Fruit fly (Drosophila melanogaster) whole organism, embryonic: ENCODE results near the gene CG42578.

Source experiments
- ATbp ChIP-seq: fragments of 200-800 bp; sonication (Bioruptor generic); optimal IDR thresholded peaks from 2 replicates; lab custom pipeline; 2017; ENCODE audit warnings: missing biosample characterization, mild to moderate bottlenecking, missing genetic modification characterization, missing genetic modification reagents
- Bteb2 ChIP-seq: fragments of 200-800 bp; sonication (Bioruptor generic); optimal IDR thresholded peaks from 2 replicates; lab custom pipeline; 2016; ENCODE audit warnings: missing biosample characterization, missing genetic modification characterization
- CG10274 ChIP-seq: fragments of 200-800 bp; sonication (Bioruptor generic); optimal IDR thresholded peaks from 3 replicates; lab custom pipeline; 2017; ENCODE audit warnings: missing biosample characterization, mild to moderate bottlenecking, missing genetic modification characterization
- CG10431 ChIP-seq: fragments of 200-800 bp; sonication (Bioruptor generic); optimal IDR thresholded peaks from 3 replicates; lab custom pipeline; 2018; ENCODE audit warnings: missing biosample characterization, mild to moderate bottlenecking, missing genetic modification characterization
- CG10462 ChIP-seq: fragments of 200-800 bp; sonication (Bioruptor generic); optimal IDR thresholded peaks from 2 replicates; lab custom pipeline; 2016; ENCODE audit warnings: missing biosample characterization, missing genetic modification characterization
- CG11093 ChIP-seq: fragments of 200-800 bp; sonication (Bioruptor generic); IDR thresholded peaks from 3 replicates; pipeline ENCODE4 v1.3.6; 2022; ENCODE audit warnings: missing biosample characterization, missing genetic modification characterization
- CG11560 ChIP-seq: fragments of 200-800 bp; sonication (Bioruptor generic); IDR thresholded peaks from 3 replicates; pipeline ENCODE4 v1.3.6; 2022; ENCODE audit warnings: missing biosample characterization, missing genetic modification characterization
- CG12104 ChIP-seq: fragments of 200-800 bp; sonication (Bioruptor generic); optimal IDR thresholded peaks from 3 replicates; lab custom pipeline; 2016; ENCODE audit warnings: missing biosample characterization, missing genetic modification characterization
- CG12744 ChIP-seq: fragments of 200-800 bp; sonication (Bioruptor generic); optimal IDR thresholded peaks from 2 replicates; lab custom pipeline; 2016; ENCODE audit warnings: missing biosample characterization, missing genetic modification characterization
- CG16779 ChIP-seq: fragments of 200-800 bp; sonication (Bioruptor generic); IDR thresholded peaks from 2 replicates; pipeline ENCODE4 v1.3.6; 2022; ENCODE audit warnings: missing biosample characterization, missing genetic modification characterization
- CG16813 ChIP-seq: fragments of 200-800 bp; sonication (Bioruptor generic); IDR thresholded peaks from 3 replicates; pipeline ENCODE4 v1.3.6; 2022; ENCODE audit warnings: missing biosample characterization, missing genetic modification characterization; ENCODE audit not compliant: partially characterized antibody
- CG16815 ChIP-seq: fragments of 200-800 bp; sonication (Bioruptor generic); optimal IDR thresholded peaks from 3 replicates; lab custom pipeline; 2017; ENCODE audit warnings: missing biosample characterization, mild to moderate bottlenecking, missing genetic modification characterization
- CG17829 ChIP-seq: fragments of 200-800 bp; optimal IDR thresholded peaks from 2 replicates; lab custom pipeline; 2019; ENCODE audit warnings: missing biosample characterization, mild to moderate bottlenecking, missing genetic modification characterization, moderate library complexity
- CG4424 ChIP-seq: fragments of 200-800 bp; sonication (Bioruptor generic); optimal IDR thresholded peaks from 3 replicates; lab custom pipeline; 2016; ENCODE audit warnings: missing biosample characterization, missing genetic modification characterization
- CG4820 ChIP-seq: fragments of 200-800 bp; sonication (Bioruptor generic); optimal IDR thresholded peaks from 3 replicates; lab custom pipeline; 2016; ENCODE audit warnings: missing biosample characterization, missing genetic modification characterization
- CG6689 ChIP-seq: fragments of 200-800 bp; sonication (Bioruptor generic); IDR thresholded peaks from 2 replicates; pipeline ENCODE4 v1.3.6; 2022; ENCODE audit warnings: missing biosample characterization, missing genetic modification characterization
- CG8290 ChIP-seq, 3 experiments: fragments of 200-800 bp; sonication (Bioruptor generic); optimal IDR thresholded peaks; 2 replicates each; lab custom pipeline; 2016 to 2019; ENCODE audit warnings: missing biosample characterization in 3 of 3, missing genetic modification characterization in 3 of 3, mild to moderate bottlenecking in 2 of 3, moderate library complexity in 1 of 3
- CG8478 ChIP-seq: fragments of >200 bp; optimal IDR thresholded peaks from 2 replicates; lab custom pipeline; 2018
- CG9817 ChIP-seq: fragments of 200-800 bp; sonication (Bioruptor generic); optimal IDR thresholded peaks from 2 replicates; lab custom pipeline; 2018; ENCODE audit warnings: missing biosample characterization, mild to moderate bottlenecking, missing genetic modification characterization, moderate library complexity
- Camta ChIP-seq: fragments of 200-800 bp; sonication (Bioruptor generic); optimal IDR thresholded peaks from 2 replicates; lab custom pipeline; 2016; ENCODE audit warnings: missing biosample characterization, missing genetic modification characterization
- D19A ChIP-seq: fragments of 200-800 bp; optimal IDR thresholded peaks from 3 replicates; lab custom pipeline; 2019; ENCODE audit warnings: missing biosample characterization, mild to moderate bottlenecking, missing genetic modification characterization, moderate library complexity
- Deaf1 ChIP-seq: fragments of 200-800 bp; optimal IDR thresholded peaks from 3 replicates; lab custom pipeline; 2019; ENCODE audit warnings: missing biosample characterization, mild to moderate bottlenecking, missing genetic modification characterization, moderate library complexity
- Dip2 ChIP-seq: fragments of 200-800 bp; sonication (Bioruptor generic); IDR thresholded peaks from 2 replicates; pipeline ENCODE4 v1.3.6; 2022; ENCODE audit warnings: missing biosample characterization, missing genetic modification characterization
- E2f1 ChIP-seq: fragments of 200-800 bp; sonication (Bioruptor generic); IDR thresholded peaks from 2 replicates; pipeline ENCODE4 v1.3.6; 2022; ENCODE audit warnings: missing biosample characterization, missing genetic modification characterization
- Gug ChIP-seq: fragments of 200-800 bp; sonication (Bioruptor generic); IDR thresholded peaks from 4 replicates; pipeline ENCODE4 v1.3.6; 2022; ENCODE audit warnings: missing biosample characterization, missing genetic modification characterization
- Hand ChIP-seq: fragments of 200-800 bp; sonication (Bioruptor generic); optimal IDR thresholded peaks from 2 replicates; lab custom pipeline; 2017; ENCODE audit warnings: mild to moderate bottlenecking, missing biosample characterization, missing genetic modification reagents, missing genetic modification characterization
- Hr78 ChIP-seq, 2 experiments: fragments of 200-800 bp in 1 of 2; fragments of >200 bp in 1 of 2; sonication (Bioruptor generic) in 1 of 2; optimal IDR thresholded peaks; 2 replicates each; lab custom pipeline; 2017 to 2019; ENCODE audit warnings: missing biosample characterization in 2 of 2, missing genetic modification characterization in 2 of 2, mild to moderate bottlenecking in 1 of 2, moderate library complexity in 1 of 2
- Jarid2 ChIP-seq: fragments of 200-800 bp; sonication (Bioruptor generic); optimal IDR thresholded peaks from 3 replicates; lab custom pipeline; 2017; ENCODE audit warnings: mild to moderate bottlenecking, missing biosample characterization, missing genetic modification reagents, missing genetic modification characterization
- Oaz ChIP-seq: fragments of 200-800 bp; sonication (Bioruptor generic); IDR thresholded peaks from 2 replicates; pipeline ENCODE4 v1.3.6; 2022; ENCODE audit warnings: missing biosample characterization, missing genetic modification characterization
- Pdp1 ChIP-seq, 2 experiments: fragments of 200-800 bp; sonication (Bioruptor generic); optimal IDR thresholded peaks; 3 replicates each; lab custom pipeline; 2016; ENCODE audit warnings: missing biosample characterization in 2 of 2, missing genetic modification characterization in 2 of 2, mild to moderate bottlenecking in 1 of 2, moderate library complexity in 1 of 2
- Poxn ChIP-seq: fragments of 200-800 bp; sonication (Bioruptor generic); IDR thresholded peaks from 2 replicates; pipeline ENCODE4 v1.3.6; 2022; ENCODE audit warnings: missing biosample characterization, missing genetic modification characterization
- Scr ChIP-seq: fragments of 200-800 bp; sonication (Bioruptor generic); IDR thresholded peaks from 2 replicates; pipeline ENCODE4 v1.3.6; 2022; ENCODE audit warnings: missing biosample characterization, missing genetic modification characterization; ENCODE audit not compliant: partially characterized antibody
- Xbp1 ChIP-seq: fragments of 200-800 bp; sonication (Bioruptor generic); optimal IDR thresholded peaks from 3 replicates; lab custom pipeline; 2016; ENCODE audit warnings: missing biosample characterization, mild to moderate bottlenecking, missing genetic modification characterization
- ab ChIP-seq: fragments of 200-800 bp; sonication (Bioruptor generic); optimal IDR thresholded peaks from 2 replicates; lab custom pipeline; 2016; ENCODE audit warnings: missing biosample characterization, missing genetic modification characterization
- cwo ChIP-seq: fragments of 200-800 bp; sonication (Bioruptor generic); optimal IDR thresholded peaks from 3 replicates; lab custom pipeline; 2017; ENCODE audit warnings: missing biosample characterization, missing genetic modification characterization, mild to moderate bottlenecking, moderate library complexity, missing genetic modification reagents
- ems ChIP-seq: fragments of 200-800 bp; sonication (Bioruptor generic); optimal IDR thresholded peaks from 3 replicates; lab custom pipeline; 2016; ENCODE audit warnings: missing biosample characterization, missing genetic modification characterization
- exex ChIP-seq: fragments of 200-800 bp; sonication (Bioruptor generic); optimal IDR thresholded peaks from 4 replicates; lab custom pipeline; 2018; ENCODE audit warnings: missing biosample characterization, mild to moderate bottlenecking, missing genetic modification characterization, moderate library complexity
- fd3F ChIP-seq: fragments of 200-800 bp; sonication (Bioruptor generic); optimal IDR thresholded peaks from 2 replicates; lab custom pipeline; 2018; ENCODE audit warnings: missing biosample characterization, mild to moderate bottlenecking, missing genetic modification characterization, moderate library complexity
- gsb ChIP-seq: fragments of 200-800 bp; sonication (Bioruptor generic); IDR thresholded peaks from 2 replicates; pipeline ENCODE4 v1.3.6; 2022; ENCODE audit warnings: missing biosample characterization, missing genetic modification characterization
- ind ChIP-seq: fragments of 200-800 bp; sonication (Bioruptor generic); optimal IDR thresholded peaks from 3 replicates; lab custom pipeline; 2016; ENCODE audit warnings: missing biosample characterization, missing genetic modification characterization
- inv ChIP-seq: fragments of 200-800 bp; sonication (Bioruptor generic); IDR thresholded peaks from 2 replicates; pipeline ENCODE4 v1.3.6; 2022; ENCODE audit warnings: missing biosample characterization, missing genetic modification characterization; ENCODE audit not compliant: partially characterized antibody
- peb ChIP-seq: fragments of 200-800 bp; sonication (Bioruptor generic); IDR thresholded peaks from 2 replicates; pipeline ENCODE4 v1.3.6; 2022; ENCODE audit warnings: missing biosample characterization, missing genetic modification characterization
- pho ChIP-seq: fragments of 200-800 bp; sonication (Bioruptor generic); optimal IDR thresholded peaks from 2 replicates; lab custom pipeline; 2016; ENCODE audit warnings: missing biosample characterization, missing genetic modification characterization
- pita ChIP-seq: fragments of 200-800 bp; sonication (Bioruptor generic); optimal IDR thresholded peaks from 2 replicates; lab custom pipeline; 2017; ENCODE audit warnings: missing biosample characterization, mild to moderate bottlenecking, missing genetic modification characterization
- pnt ChIP-seq: fragments of 200-800 bp; sonication (Bioruptor generic); optimal IDR thresholded peaks from 3 replicates; lab custom pipeline; 2016; ENCODE audit warnings: missing biosample characterization, missing genetic modification characterization
- psq ChIP-seq: fragments of 200-800 bp; sonication (Bioruptor generic); optimal IDR thresholded peaks from 2 replicates; lab custom pipeline; 2017; ENCODE audit warnings: missing biosample characterization, missing genetic modification characterization
- ro ChIP-seq: fragments of 200-800 bp; sonication (Bioruptor generic); IDR thresholded peaks from 2 replicates; pipeline ENCODE4 v1.3.6; 2022; ENCODE audit warnings: missing biosample characterization, missing genetic modification characterization
- sna ChIP-seq: fragments of 200-800 bp; sonication (Bioruptor generic); IDR thresholded peaks from 2 replicates; pipeline ENCODE4 v1.3.6; 2022; ENCODE audit warnings: missing biosample characterization, missing genetic modification characterization; ENCODE audit not compliant: partially characterized antibody
- vnd ChIP-seq: fragments of 200-800 bp; sonication (Bioruptor generic); IDR thresholded peaks from 3 replicates; pipeline ENCODE4 v1.3.6; 2022; ENCODE audit warnings: missing biosample characterization, missing genetic modification characterization; ENCODE audit not compliant: partially characterized antibody

CG42578 gene

DNA sequence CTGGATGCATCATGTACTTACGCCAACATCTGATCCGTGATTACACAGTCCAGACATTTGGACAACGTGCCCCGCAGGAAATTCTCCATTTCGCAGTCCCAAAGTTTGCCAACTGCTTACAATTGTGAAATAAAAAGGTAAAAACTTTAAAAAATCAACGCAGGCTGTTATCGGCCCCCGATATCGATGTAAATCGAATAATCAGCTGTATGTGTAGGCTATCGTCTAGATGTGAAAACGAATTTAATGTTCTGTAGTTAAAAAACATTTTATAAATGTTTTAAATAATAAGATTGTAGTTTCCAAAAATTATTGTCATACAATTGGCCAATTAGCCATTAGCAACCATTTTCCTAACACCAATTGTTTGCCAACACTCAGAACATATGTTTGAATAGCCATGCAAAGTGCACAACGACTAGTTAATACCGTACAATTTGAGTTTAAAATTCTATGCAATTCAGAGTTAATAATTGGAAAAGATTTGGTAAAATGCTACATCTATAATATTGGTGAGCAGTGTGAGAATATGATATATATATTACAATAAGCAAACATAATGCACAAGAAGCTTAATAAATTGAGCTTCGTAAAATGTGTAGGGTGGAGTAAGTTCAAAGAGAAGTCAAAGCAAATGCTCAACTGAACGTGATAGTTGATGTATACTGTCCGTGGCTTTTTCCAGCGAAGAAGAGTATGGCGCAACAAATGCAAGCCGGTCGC lies 16.5 kb upstream of the CG42578 start, which contains the start of the genes CG11710 and mal (continued):
- peak; percentile 73 for TF ChIP-seq cwo (GFP tag; lab: Kevin White, UChicago)
- peak; percentile 46; the same call in 1 of the 2 replicates for TF ChIP-seq sna (GFP tag; lab: Robert Waterston, UW)
- TF ChIP-seq ems, result peak; percentile 72
- TF ChIP-seq ind (GFP tag; lab: Kevin White, UChicago), result peak; percentile 91
- peak; percentile 82 for TF ChIP-seq CG17829
- peak; percentile 67 for TF ChIP-seq CG9817 (tag; lab: Kevin White, UChicago)
- peak; percentile 73 for TF ChIP-seq Xbp1
- no peak for TF ChIP-seq CG8478 (lab: Kevin White, UChicago)
- TF ChIP-seq CG4820, result peak; percentile 84
- TF ChIP-seq CG10462 (GFP tag; lab: Kevin White, UChicago), result peak; percentile 43
- TF ChIP-seq D19A, result peak; percentile 99
- no peak for TF ChIP-seq ro (GFP tag; lab: Robert Waterston, UW)
- peak; percentile 35; the same call in 1 of the 3 replicates for TF ChIP-seq CG16813
- TF ChIP-seq CG10274 (GFP tag; lab: Kevin White, UChicago), result peak; percentile 67
- no peak for TF ChIP-seq gsb (GFP tag; lab: Robert Waterston, UW)
- TF ChIP-seq peb, result peak; percentile 61; the same call in 1 of the 2 replicates
- peak; percentile 43 for TF ChIP-seq pnt (GFP tag; lab: Kevin White, UChicago)
- peak; percentile 63 for TF ChIP-seq Deaf1 (tag; lab: Kevin White, UChicago)
- no peak for TF ChIP-seq Hr78 (GFP tag; optimal IDR thresholded peaks at IDR 0.05; lab: Kevin White, UChicago)
- no peak for TF ChIP-seq ATbp (GFP tag; lab: Kevin White, UChicago)
- TF ChIP-seq CG8290 (GFP tag; optimal IDR thresholded peaks at IDR 0.05; lab: Kevin White, UChicago), result peak; percentile 3
- no peak for TF ChIP-seq CG8290 (tag; optimal IDR thresholded peaks at IDR 0.05; lab: Kevin White, UChicago)
- peak; percentile 48 for TF ChIP-seq pho
- peak; percentile 73 for TF ChIP-seq CG11093 (GFP tag; lab: Robert Waterston, UW)
- TF ChIP-seq CG16779 (GFP tag; lab: Robert Waterston, UW), result no peak
- peak; percentile 74; the same call in 3 of the 4 replicates for TF ChIP-seq Gug
- no peak for TF ChIP-seq psq
- TF ChIP-seq inv, result no peak
- peak; percentile 73 to 82 for TF ChIP-seq Pdp1 (GFP tag; optimal IDR thresholded peaks at IDR 0.05; lab: Kevin White, UChicago)
- TF ChIP-seq CG4424 (GFP tag; lab: Kevin White, UChicago), result peak; percentile 79
- TF ChIP-seq fd3F (GFP tag; lab: Kevin White, UChicago), result peak; percentile 64
- no peak for TF ChIP-seq Jarid2 (GFP tag; lab: Kevin White, UChicago)
- peak; percentile 79 for TF ChIP-seq CG6689 (GFP tag; lab: Robert Waterston, UW)
- TF ChIP-seq Dip2 (GFP tag; lab: Robert Waterston, UW), result no peak
- no peak for TF ChIP-seq pita (GFP tag; lab: Kevin White, UChicago)
- peak; percentile 48 for TF ChIP-seq exex
- no peak for TF ChIP-seq CG16815
- TF ChIP-seq Bteb2, result peak; percentile 47
- TF ChIP-seq Camta, result peak; percentile 67
- TF ChIP-seq Hand (GFP tag; lab: Kevin White, UChicago), result peak; percentile 18
- TF ChIP-seq Scr (GFP tag; lab: Robert Waterston, UW), result peak; percentile 53
- peak; percentile 48 for TF ChIP-seq CG12744
- peak; percentile 73 for TF ChIP-seq E2f1
- no peak for TF ChIP-seq ab (GFP tag; lab: Kevin White, UChicago)
- no peak for TF ChIP-seq Poxn (GFP tag; lab: Robert Waterston, UW)
- peak; percentile 29; the same call in 1 of the 3 replicates for TF ChIP-seq vnd (GFP tag; lab: Robert Waterston, UW)
- TF ChIP-seq CG12104 (GFP tag; lab: Kevin White, UChicago), result peak; percentile 77
- no peak for TF ChIP-seq CG10431
- TF ChIP-seq Oaz (GFP tag; lab: Robert Waterston, UW), result peak; percentile 72
- TF ChIP-seq CG11560, result peak; percentile 86; the same call in 2 of the 3 replicates
